Fruit fly (Drosophila melanogaster) whole organism, embryonic: ENCODE results near the gene Pfas.

Experiments used
- Atf3 ChIP-seq: fragments of 200-800 bp; sonication (Bioruptor generic); optimal IDR thresholded peaks from 3 replicates; lab custom pipeline; 2016; ENCODE audit warnings: missing biosample characterization, missing genetic modification characterization
- Atf6 ChIP-seq: fragments of 200-800 bp; sonication (Bioruptor generic); IDR thresholded peaks from 2 replicates; pipeline ENCODE4 v1.3.6; 2022; ENCODE audit warnings: missing biosample characterization, missing genetic modification characterization
- CG1024 ChIP-seq: fragments of 200-800 bp; sonication (Bioruptor generic); IDR thresholded peaks from 2 replicates; pipeline ENCODE4 v1.3.6; 2022; ENCODE audit warnings: missing biosample characterization, missing genetic modification characterization
- CG10267 ChIP-seq: fragments of 200-800 bp; sonication (Bioruptor generic); optimal IDR thresholded peaks from 2 replicates; lab custom pipeline; 2018; ENCODE audit warnings: missing biosample characterization, mild to moderate bottlenecking, missing genetic modification characterization, moderate library complexity
- CG10366 ChIP-seq: fragments of 200-800 bp; sonication (Bioruptor generic); IDR thresholded peaks from 2 replicates; pipeline ENCODE4 v1.3.6; 2022; ENCODE audit warnings: missing biosample characterization, missing genetic modification characterization
- CG10543 ChIP-seq: fragments of 200-800 bp; sonication (Bioruptor generic); optimal IDR thresholded peaks from 3 replicates; lab custom pipeline; 2017; ENCODE audit warnings: missing biosample characterization, mild to moderate bottlenecking, missing genetic modification characterization, moderate library complexity
- CG12071 ChIP-seq: fragments of 200-800 bp; sonication (Bioruptor generic); optimal IDR thresholded peaks from 3 replicates; lab custom pipeline; 2018; ENCODE audit warnings: missing biosample characterization, mild to moderate bottlenecking, missing genetic modification characterization
- CG13775 ChIP-seq: fragments of 200-800 bp; sonication (Bioruptor generic); optimal IDR thresholded peaks from 3 replicates; lab custom pipeline; 2017; ENCODE audit warnings: missing biosample characterization, mild to moderate bottlenecking, missing genetic modification characterization
- CG15073 ChIP-seq: fragments of 200-800 bp; sonication (Bioruptor generic); optimal IDR thresholded peaks from 2 replicates; lab custom pipeline; 2016; ENCODE audit warnings: missing biosample characterization, missing genetic modification characterization
- CG17612 ChIP-seq: fragments of 200-800 bp; sonication (Bioruptor generic); IDR thresholded peaks from 2 replicates; pipeline ENCODE4 v1.3.6; 2022; ENCODE audit warnings: missing biosample characterization, missing genetic modification characterization
- CG17912 ChIP-seq: fragments of 200-800 bp; sonication (Bioruptor generic); optimal IDR thresholded peaks from 2 replicates; lab custom pipeline; 2018; ENCODE audit warnings: missing biosample characterization, mild to moderate bottlenecking, missing genetic modification characterization
- CG18011 ChIP-seq: fragments of 200-800 bp; sonication (Bioruptor generic); optimal IDR thresholded peaks from 2 replicates; lab custom pipeline; 2017; ENCODE audit warnings: missing biosample characterization, missing genetic modification characterization, mild to moderate bottlenecking, moderate library complexity, missing genotype
- CG32767 ChIP-seq: fragments of 200-800 bp; sonication (Bioruptor generic); IDR thresholded peaks from 2 replicates; pipeline ENCODE4 v1.3.6; 2022; ENCODE audit warnings: missing biosample characterization, missing genetic modification characterization
- CG32772 ChIP-seq: fragments of 200-800 bp; sonication (Bioruptor generic); IDR thresholded peaks from 2 replicates; pipeline ENCODE4 v1.3.6; 2022; ENCODE audit warnings: missing biosample characterization, missing genetic modification characterization
- CG3281 ChIP-seq: fragments of 200-800 bp; sonication (Bioruptor generic); optimal IDR thresholded peaks from 3 replicates; lab custom pipeline; 2017; ENCODE audit warnings: missing biosample characterization, mild to moderate bottlenecking, missing genetic modification characterization
- CG33213 ChIP-seq: fragments of 200-800 bp; sonication (Bioruptor generic); optimal IDR thresholded peaks from 3 replicates; lab custom pipeline; 2016; ENCODE audit warnings: missing biosample characterization, missing genetic modification characterization
- CG4617 ChIP-seq: fragments of 200-800 bp; sonication (Bioruptor generic); optimal IDR thresholded peaks from 3 replicates; lab custom pipeline; 2016; ENCODE audit warnings: missing biosample characterization, missing genetic modification characterization, borderline replicate concordance
- CG8944 ChIP-seq: fragments of 200-800 bp; sonication (Bioruptor generic); optimal IDR thresholded peaks from 3 replicates; lab custom pipeline; 2016; ENCODE audit warnings: missing biosample characterization, missing genetic modification characterization
- Deaf1 ChIP-seq: fragments of 200-800 bp; optimal IDR thresholded peaks from 3 replicates; lab custom pipeline; 2019; ENCODE audit warnings: missing biosample characterization, mild to moderate bottlenecking, missing genetic modification characterization, moderate library complexity
- Dek ChIP-seq: fragments of 200-800 bp; sonication (Bioruptor generic); optimal IDR thresholded peaks from 3 replicates; lab custom pipeline; 2019; ENCODE audit warnings: missing biosample characterization, mild to moderate bottlenecking, missing genetic modification characterization, moderate library complexity
- Dp ChIP-seq: fragments of 200-800 bp; sonication (Bioruptor generic); optimal IDR thresholded peaks from 2 replicates; lab custom pipeline; 2018; ENCODE audit warnings: missing biosample characterization, mild to moderate bottlenecking, missing genetic modification characterization, moderate library complexity
- Dref ChIP-seq: fragments of 200-800 bp; sonication (Bioruptor generic); IDR thresholded peaks from 2 replicates; pipeline ENCODE4 v1.3.6; 2022; ENCODE audit warnings: missing biosample characterization, missing genetic modification characterization
- Elba2 ChIP-seq: fragments of 200-800 bp; sonication (Bioruptor generic); optimal IDR thresholded peaks from 3 replicates; lab custom pipeline; 2016; ENCODE audit warnings: missing biosample characterization, missing genetic modification characterization
- Hr3 ChIP-seq: fragments of 200-800 bp; sonication (Bioruptor generic); optimal IDR thresholded peaks from 3 replicates; lab custom pipeline; 2016; ENCODE audit warnings: missing biosample characterization, missing genetic modification characterization
- MTF-1 ChIP-seq: fragments of 200-800 bp; sonication (Bioruptor generic); optimal IDR thresholded peaks from 2 replicates; lab custom pipeline; 2018; ENCODE audit warnings: missing biosample characterization, mild to moderate bottlenecking, missing genetic modification characterization, borderline replicate concordance
- NK7.1 ChIP-seq: fragments of 200-800 bp; sonication (Bioruptor generic); optimal IDR thresholded peaks from 3 replicates; lab custom pipeline; 2016; ENCODE audit warnings: missing biosample characterization, missing genetic modification characterization
- Nf-YB ChIP-seq: fragments of 200-800 bp; sonication (Bioruptor generic); optimal IDR thresholded peaks from 3 replicates; lab custom pipeline; 2019; ENCODE audit warnings: missing biosample characterization, mild to moderate bottlenecking, missing genetic modification characterization, moderate library complexity
- Poxn ChIP-seq: fragments of 200-800 bp; sonication (Bioruptor generic); IDR thresholded peaks from 2 replicates; pipeline ENCODE4 v1.3.6; 2022; ENCODE audit warnings: missing biosample characterization, missing genetic modification characterization
- Taf1 ChIP-seq: fragments of 200-800 bp; sonication (Bioruptor generic); IDR thresholded peaks from 2 replicates; pipeline ENCODE4 v1.3.6; 2022; ENCODE audit warnings: missing biosample characterization, missing genetic modification characterization
- chm ChIP-seq: fragments of 200-800 bp; sonication (Bioruptor generic); IDR thresholded peaks from 2 replicates; pipeline ENCODE4 v1.3.6; 2022; ENCODE audit warnings: missing biosample characterization, missing genetic modification characterization
- ci ChIP-seq: fragments of 200-800 bp; sonication (Bioruptor generic); IDR thresholded peaks from 3 replicates; pipeline ENCODE4 v1.3.6; 2022; ENCODE audit warnings: missing biosample characterization, missing genetic modification characterization
- dmrt11E ChIP-seq: fragments of 200-800 bp; sonication (Bioruptor generic); optimal IDR thresholded peaks from 3 replicates; lab custom pipeline; 2018; ENCODE audit warnings: missing biosample characterization, mild to moderate bottlenecking, missing genetic modification characterization, moderate library complexity
- dpn ChIP-seq, 2 experiments: fragments of 200-800 bp; sonication (Bioruptor generic); optimal IDR thresholded peaks; 3 replicates each; lab custom pipeline; 2016; ENCODE audit warnings: missing biosample characterization in 2 of 2, missing genetic modification characterization in 2 of 2
- en ChIP-seq: fragments of 200-800 bp; sonication (Bioruptor generic); optimal IDR thresholded peaks from 2 replicates; lab custom pipeline; 2016; ENCODE audit warnings: missing biosample characterization, missing genetic modification characterization
- fru ChIP-seq: fragments of >200 bp; optimal IDR thresholded peaks from 2 replicates; lab custom pipeline; 2017
- gt ChIP-seq: fragments of 200-800 bp; sonication (Bioruptor generic); IDR thresholded peaks from 2 replicates; pipeline ENCODE4 v1.3.6; 2022; ENCODE audit warnings: missing biosample characterization, missing genetic modification characterization
- hb ChIP-seq: fragments of 200-800 bp; sonication (Bioruptor generic); IDR thresholded peaks from 3 replicates; pipeline ENCODE4 v1.3.6; 2022; ENCODE audit warnings: missing biosample characterization, missing genetic modification characterization; ENCODE audit not compliant: partially characterized antibody
- ind ChIP-seq: fragments of 200-800 bp; sonication (Bioruptor generic); optimal IDR thresholded peaks from 3 replicates; lab custom pipeline; 2016; ENCODE audit warnings: missing biosample characterization, missing genetic modification characterization
- kah ChIP-seq: fragments of 200-800 bp; sonication (Bioruptor generic); optimal IDR thresholded peaks from 2 replicates; lab custom pipeline; 2018; ENCODE audit warnings: missing biosample characterization, mild to moderate bottlenecking, missing genetic modification characterization
- klu ChIP-seq: fragments of 200-800 bp; sonication (Bioruptor generic); IDR thresholded peaks from 2 replicates; pipeline ENCODE4 v1.3.6; 2022; ENCODE audit warnings: missing biosample characterization, missing genetic modification characterization
- luna ChIP-seq: fragments of 200-800 bp; sonication (Bioruptor generic); optimal IDR thresholded peaks from 2 replicates; lab custom pipeline; 2016; ENCODE audit warnings: missing biosample characterization, missing genetic modification characterization
- nmo ChIP-seq: fragments of 200-800 bp; sonication (Bioruptor generic); optimal IDR thresholded peaks from 2 replicates; lab custom pipeline; 2018; ENCODE audit warnings: missing biosample characterization, mild to moderate bottlenecking, missing genetic modification characterization, moderate library complexity
- pita ChIP-seq: fragments of 200-800 bp; sonication (Bioruptor generic); optimal IDR thresholded peaks from 2 replicates; lab custom pipeline; 2017; ENCODE audit warnings: missing biosample characterization, mild to moderate bottlenecking, missing genetic modification characterization
- run ChIP-seq: fragments of 200-800 bp; sonication (Bioruptor generic); optimal IDR thresholded peaks from 3 replicates; lab custom pipeline; 2018; ENCODE audit warnings: missing biosample characterization, mild to moderate bottlenecking, missing genetic modification characterization
- sc ChIP-seq, 3 experiments: fragments of >200 bp in 2 of 3; fragments of 200-800 bp in 1 of 3; sonication (Bioruptor generic) in 1 of 3; optimal IDR thresholded peaks; 2 replicates in 2 of 3; 3 replicates in 1 of 3; lab custom pipeline; 2017; ENCODE audit warnings: mild to moderate bottlenecking in 1 of 3, missing biosample characterization in 1 of 3, missing genetic modification characterization in 1 of 3, missing genetic modification reagents in 1 of 3
- schlank ChIP-seq: fragments of 200-800 bp; sonication (Bioruptor generic); optimal IDR thresholded peaks from 2 replicates; lab custom pipeline; 2018; ENCODE audit warnings: missing biosample characterization, mild to moderate bottlenecking, missing genetic modification characterization
- sim ChIP-seq: fragments of 200-800 bp; sonication (Bioruptor generic); IDR thresholded peaks from 2 replicates; pipeline ENCODE4 v1.3.6; 2022; ENCODE audit warnings: missing biosample characterization, missing genetic modification characterization
- slp2 ChIP-seq: fragments of 200-800 bp; sonication (Bioruptor generic); optimal IDR thresholded peaks from 2 replicates; lab custom pipeline; 2016; ENCODE audit warnings: missing biosample characterization, missing genetic modification characterization
- tin ChIP-seq: fragments of 200-800 bp; sonication (Bioruptor generic); optimal IDR thresholded peaks from 3 replicates; lab custom pipeline; 2016; ENCODE audit warnings: missing biosample characterization, missing genetic modification characterization
- tna ChIP-seq: fragments of 200-800 bp; sonication (Bioruptor generic); IDR thresholded peaks from 2 replicates; pipeline ENCODE4 v1.3.6; 2022; ENCODE audit warnings: missing biosample characterization, missing genetic modification characterization; ENCODE audit not compliant: partially characterized antibody
- wek ChIP-seq: fragments of 200-800 bp; sonication (Bioruptor generic); optimal IDR thresholded peaks from 3 replicates; lab custom pipeline; 2018; ENCODE audit warnings: missing biosample characterization, mild to moderate bottlenecking, missing genetic modification characterization, moderate library complexity

The Pfas gene

DNA sequence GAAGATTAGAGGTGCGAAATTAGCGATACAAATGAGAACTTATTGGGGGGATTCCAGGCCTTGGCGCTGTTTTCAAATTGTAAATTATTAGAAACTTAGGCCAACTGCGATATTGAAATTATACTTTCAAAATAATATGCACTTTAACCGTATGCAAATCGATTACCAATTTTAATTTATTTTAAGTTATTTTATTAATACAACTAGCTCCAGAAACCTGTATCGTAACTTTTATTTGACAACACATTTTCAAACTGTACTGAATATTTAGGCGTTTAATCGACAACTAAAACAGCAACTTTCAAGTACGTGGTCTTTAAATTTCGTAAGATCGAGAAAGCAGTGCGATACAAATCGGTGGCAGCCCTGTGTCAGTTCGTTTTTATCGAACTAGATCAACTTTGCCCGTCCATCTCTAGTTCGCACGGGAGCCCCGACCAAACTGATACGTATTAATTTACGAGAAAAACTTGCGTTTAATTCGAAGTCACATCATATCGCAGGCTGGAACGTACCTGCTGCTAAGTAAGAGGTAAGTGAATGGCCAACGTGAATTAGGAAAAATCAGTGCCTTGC is 24.9 kb upstream of the Pfas start, which contains the start of the genes CG9154 and Kr-h2 (continued):
- TF ChIP-seq CG10366 (no peak), dpn (GFP tag; optimal IDR thresholded peaks at IDR 0.05; lab: Kevin White, UChicago) (peak in 1 of 2 experiments; percentile 18), run (no peak), gt (GFP tag; lab: Robert Waterston, UW) (no peak), CG33213 (GFP tag; lab: Kevin White, UChicago) (no peak), CG32767 (no peak), Taf1 (no peak), Hr3 (GFP tag; lab: Kevin White, UChicago) (no peak), NK7.1 (GFP tag; lab: Kevin White, UChicago) (no peak), fru (no peak), klu (GFP tag; lab: Robert Waterston, UW) (no peak), wek (GFP tag; lab: Kevin White, UChicago) (peak; percentile 95), CG15073 (GFP tag; lab: Kevin White, UChicago) (no peak), sim (GFP tag; lab: Robert Waterston, UW) (no peak), Elba2 (GFP tag; lab: Kevin White, UChicago) (no peak), ind (GFP tag; lab: Kevin White, UChicago) (no peak), CG10543 (GFP tag; lab: Kevin White, UChicago) (peak; percentile 62), Nf-YB (GFP tag; lab: Kevin White, UChicago) (no peak), MTF-1 (GFP tag; lab: Kevin White, UChicago) (no peak), Dref (peak; percentile 96), CG32772 (GFP tag; lab: Robert Waterston, UW) (no peak), schlank (no peak), Dek (peak; percentile 76), CG1024 (no peak), slp2 (GFP tag; lab: Kevin White, UChicago) (no peak), CG10267 (tag; lab: Kevin White, UChicago) (peak; percentile 57), pita (GFP tag; lab: Kevin White, UChicago) (no peak), CG4617 (GFP tag; lab: Kevin White, UChicago) (peak; percentile 79), Poxn (GFP tag; lab: Robert Waterston, UW) (no peak), ci (no peak), chm (GFP tag; lab: Robert Waterston, UW) (no peak), CG8944 (GFP tag; lab: Kevin White, UChicago) (no peak), CG12071 (GFP tag; lab: Kevin White, UChicago) (no peak), luna (GFP tag; lab: Kevin White, UChicago) (no peak), Deaf1 (tag; lab: Kevin White, UChicago) (peak; percentile 33), nmo (GFP tag; lab: Kevin White, UChicago) (peak; percentile 61), CG17912 (GFP tag; lab: Kevin White, UChicago) (no peak), kah (GFP tag; lab: Kevin White, UChicago) (no peak), CG13775 (peak; percentile 51), tna (GFP tag; lab: Robert Waterston, UW) (peak; percentile 44; the same call in 1 of the 2 replicates), CG3281 (GFP tag; lab: Kevin White, UChicago) (no peak), Atf6 (GFP tag; lab: Robert Waterston, UW) (no peak), Atf3 (no peak), CG18011 (GFP tag; lab: Kevin White, UChicago) (peak; percentile 41), dmrt11E (tag; lab: Kevin White, UChicago) (peak; percentile 11), sc (optimal IDR thresholded peaks at IDR 0.05; lab: Kevin White, UChicago) (no peak), sc (GFP tag; optimal IDR thresholded peaks at IDR 0.05; lab: Kevin White, UChicago) (no peak), hb (GFP tag; lab: Robert Waterston, UW) (peak; percentile 59; the same call in 1 of the 3 replicates), Dp (GFP tag; lab: Kevin White, UChicago) (peak; percentile 84), CG17612 (GFP tag; lab: Robert Waterston, UW) (no peak), tin (GFP tag; lab: Kevin White, UChicago) (no peak), en (GFP tag; lab: Kevin White, UChicago) (no peak)
